Worm (Caenorhabditis elegans) whole organism, midembryonic: ENCODE data around the gene T28A8.5.

Experiments
- T22C8.4 ChIP-seq: fragments of 200-800 bp; sonication (Bioruptor generic); IDR thresholded peaks from 2 replicates; pipeline ENCODE4 v1.3.6; 2022; ENCODE audit warnings: missing genetic modification characterization, missing compliant biosample characterization
- cog-1 ChIP-seq: sonication (generic microtip); optimal IDR thresholded peaks from 2 replicates; lab custom pipeline; 2016; ENCODE audit warnings: missing genetic modification characterization, missing compliant biosample characterization
- flt-1 ChIP-seq: fragments of 200-800 bp; sonication (Bioruptor generic); IDR thresholded peaks from 2 replicates; pipeline ENCODE4 v1.3.6; 2022; ENCODE audit warnings: missing genetic modification characterization, missing compliant biosample characterization
- klf-2 ChIP-seq: fragments of 200-800 bp; sonication (Bioruptor generic); conservative IDR thresholded peaks from 2 replicates; pipeline ENCODE4 v1.3.6; 2022; ENCODE audit warnings: missing genetic modification reagents, missing genetic modification characterization, missing compliant biosample characterization
- tab-1 ChIP-seq: fragments of 200-800 bp; sonication (Bioruptor generic); IDR thresholded peaks from 2 replicates; pipeline ENCODE4 v1.3.6; 2022; ENCODE audit warnings: missing genetic modification characterization, missing compliant biosample characterization
- ztf-23 ChIP-seq: fragments of 200-800 bp; sonication (Bioruptor generic); IDR thresholded peaks from 2 replicates; pipeline ENCODE4 v1.3.6; 2022; ENCODE audit warnings: missing genetic modification reagents, missing genetic modification characterization, missing compliant biosample characterization
- ztf-29 ChIP-seq: fragments of 200-800 bp; sonication (Bioruptor generic); IDR thresholded peaks from 2 replicates; pipeline ENCODE4 v1.3.6; 2022; ENCODE audit warnings: missing genetic modification reagents, missing genetic modification characterization, missing compliant biosample characterization

- TF ChIP-seq flt-1: no peak
- no peak for TF ChIP-seq cog-1 (tag; lab: Kevin White, UChicago)
- no peak for TF ChIP-seq T22C8.4
- TF ChIP-seq klf-2 (GFP tag; lab: Robert Waterston, UW): no peak
- TF ChIP-seq ztf-23 (GFP tag; lab: Robert Waterston, UW): no peak
- no peak for TF ChIP-seq tab-1 (GFP tag; lab: Robert Waterston, UW)
- no peak for TF ChIP-seq ztf-29 (GFP tag; lab: Robert Waterston, UW)
Measured at ce11 chrIII:13464493-13465362, 36.7 kb upstream of the T28A8.5 start, which contains the start of gene kel-3.
